Worm (Caenorhabditis elegans): Measurements from ENCODE around the gene gtr-1.

The gtr-1 gene

ce11 chrX:806515-806914 lies 3.9 kb downstream of the gtr-1 start (continued):
- TF ChIP-seq F33H1.4 (GFP tag; IDR thresholded peaks at IDR 0.05) (0 out of 2 replicates have a peak, but pooled peaks have one; percentile 13), ztf-18 (tag; optimal IDR thresholded peaks at IDR 0.05) (peak; percentile 71), Y67H2A.10 (GFP tag; conservative IDR thresholded peaks at IDR 0.05) (peak; percentile 42; the same call in 1 of the 2 replicates), snpc-1.1 (tag; optimal IDR thresholded peaks at IDR 0.05; ENCODE audit: insufficient read depth) (no peak), madf-6 (GFP tag; IDR thresholded peaks at IDR 0.05) (peak; percentile 39; the same call in 1 of the 2 replicates), nhr-80 (tag; optimal IDR thresholded peaks at IDR 0.05) (peak; percentile 97), dpff-1 (tag; optimal IDR thresholded peaks at IDR 0.05) (peak; percentile 38), ZK185.1 (tag; optimal IDR thresholded peaks at IDR 0.05; ENCODE audit: poor library complexity, severe bottlenecking) (peak; percentile 98)

- TF ChIP-seq hlh-12 (tag; optimal IDR thresholded peaks at IDR 0.05) (no peak), F55B11.4 (tag; optimal IDR thresholded peaks at IDR 0.05; ENCODE audit: borderline replicate concordance, insufficient read depth) (no peak), tbp1 (GFP tag; optimal IDR thresholded peaks at IDR 0.05) (no peak)
Measured at ce11 chrX:810694-811093, 8.1 kb downstream of the gtr-1 start, which contains the start of gene F25E2.2. Gene F25E2.2, minus strand, starts transcription at chrX:810794.

- no peak for TF ChIP-seq tbp1 (GFP tag; optimal IDR thresholded peaks at IDR 0.05)
- TF ChIP-seq madf-6 (GFP tag; IDR thresholded peaks at IDR 0.05), result no peak
- TF ChIP-seq ztf-28 (GFP tag; IDR thresholded peaks at IDR 0.05), result no peak
- TF ChIP-seq Y56A3A.18 (GFP tag; IDR thresholded peaks at IDR 0.05), result no peak
- TF ChIP-seq nhr-80 (tag; optimal IDR thresholded peaks at IDR 0.05), result peak; percentile 36
- TF ChIP-seq D2030.7 (GFP tag; IDR thresholded peaks at IDR 0.05), result no peak
- TF ChIP-seq let-607 (tag; optimal IDR thresholded peaks at IDR 0.05), result peak in 1 of 2 experiments; percentile 17
- TF ChIP-seq nfyb-1 (GFP tag; IDR thresholded peaks at IDR 0.05), result no peak
Measured at ce11 chrX:812264-812663, 9.7 kb downstream of the gtr-1 start.

ce11 chrX:813063-813462 lies 10.5 kb downstream of the gtr-1 start, which contains the start of gene F25E2.3:
Gene F25E2.3, minus strand, starts transcription at chrX:813163.
- TF ChIP-seq aptf-2 (GFP tag; conservative IDR thresholded peaks at IDR 0.05) (no peak), F37B4.10 (GFP tag; IDR thresholded peaks at IDR 0.05) (no peak), unc-130 (GFP tag; optimal IDR thresholded peaks at IDR 0.05) (no peak), Y53F4B.3 (GFP tag; IDR thresholded peaks at IDR 0.05) (no peak), dox-1 (GFP tag; IDR thresholded peaks at IDR 0.05) (no peak), egl-44 (GFP tag; IDR thresholded peaks at IDR 0.05) (no peak), ztf-26 (tag; optimal IDR thresholded peaks at IDR 0.05) (no peak), atf-7 (tag; optimal IDR thresholded peaks at IDR 0.05) (no peak), snpc-3.4 (tag; optimal IDR thresholded peaks at IDR 0.05) (no peak), B0019.2 (GFP tag; conservative IDR thresholded peaks at IDR 0.05) (no peak), tbp1 (GFP tag; optimal IDR thresholded peaks at IDR 0.05) (no peak), fkh-3 (tag; optimal IDR thresholded peaks at IDR 0.05) (no peak), mcd-1 (GFP tag; IDR thresholded peaks at IDR 0.05) (no peak), hrde-1 (tag; optimal IDR thresholded peaks at IDR 0.05; ENCODE audit: borderline replicate concordance) (no peak)

ce11 chrX:815929-816328 lies 13.4 kb downstream of the gtr-1 start, which contains the start of gene ifd-2:
Gene ifd-2, minus strand, starts transcription at chrX:815929.
- TF ChIP-seq nhr-80 (tag; optimal IDR thresholded peaks at IDR 0.05), result peak; percentile 91
- TF ChIP-seq sdz-38 (tag; optimal IDR thresholded peaks at IDR 0.05), result no peak
- TF ChIP-seq ccch-3 (GFP tag; optimal IDR thresholded peaks at IDR 0.05), result no peak
- TF ChIP-seq ets-4 (GFP tag; optimal IDR thresholded peaks at IDR 0.05), result no peak
- TF ChIP-seq Y67H2A.10 (GFP tag; conservative IDR thresholded peaks at IDR 0.05), result no peak
- TF ChIP-seq attf-3 (GFP tag; conservative IDR thresholded peaks at IDR 0.05), result no peak
- TF ChIP-seq athp-1 (tag; optimal IDR thresholded peaks at IDR 0.05), result no peak
- TF ChIP-seq let-607 (tag; optimal IDR thresholded peaks at IDR 0.05), result peak in 1 of 2 experiments; percentile 26
- no peak for TF ChIP-seq hlh-12 (tag; optimal IDR thresholded peaks at IDR 0.05)

Measured in whole organism, young adult.